Fruit fly (Drosophila melanogaster) whole organism, embryonic: ENCODE results near the gene CG10996.

Source experiments
- CG10267 ChIP-seq: fragments of 200-800 bp; sonication (Bioruptor generic); optimal IDR thresholded peaks from 2 replicates; lab custom pipeline; 2018; ENCODE audit warnings: missing biosample characterization, mild to moderate bottlenecking, missing genetic modification characterization, moderate library complexity
- CG10654 ChIP-seq: fragments of 200-800 bp; sonication (Bioruptor generic); optimal IDR thresholded peaks from 2 replicates; lab custom pipeline; 2016; ENCODE audit warnings: missing biosample characterization, missing genetic modification characterization
- CG12219 ChIP-seq: fragments of 200-800 bp; sonication (Bioruptor generic); optimal IDR thresholded peaks from 3 replicates; lab custom pipeline; 2018; ENCODE audit warnings: missing biosample characterization, mild to moderate bottlenecking, missing genetic modification characterization
- CG12659 ChIP-seq: fragments of 200-800 bp; sonication (Bioruptor generic); optimal IDR thresholded peaks from 3 replicates; lab custom pipeline; 2017; ENCODE audit warnings: mild to moderate bottlenecking, missing biosample characterization, missing genetic modification reagents, missing genetic modification characterization
- CG14441 ChIP-seq: fragments of 200-800 bp; sonication (Bioruptor generic); IDR thresholded peaks from 2 replicates; pipeline ENCODE4 v1.3.6; 2022; ENCODE audit warnings: missing biosample characterization, missing genetic modification characterization
- CG14667 ChIP-seq: fragments of 200-800 bp; sonication (Bioruptor generic); IDR thresholded peaks from 2 replicates; pipeline ENCODE4 v1.3.6; 2022; ENCODE audit warnings: missing biosample characterization, missing genetic modification characterization
- CG14710 ChIP-seq: fragments of 200-800 bp; sonication (Bioruptor generic); optimal IDR thresholded peaks from 3 replicates; lab custom pipeline; 2019; ENCODE audit warnings: missing biosample characterization, mild to moderate bottlenecking, missing genetic modification characterization, moderate library complexity
- CG17385 ChIP-seq: fragments of 200-800 bp; sonication (Bioruptor generic); optimal IDR thresholded peaks from 3 replicates; lab custom pipeline; 2018; ENCODE audit warnings: missing biosample characterization, mild to moderate bottlenecking, missing genetic modification characterization
- CG17802 ChIP-seq: fragments of 200-800 bp; sonication (Bioruptor generic); optimal IDR thresholded peaks from 2 replicates; lab custom pipeline; 2018; ENCODE audit warnings: missing biosample characterization, mild to moderate bottlenecking, missing genetic modification characterization, moderate library complexity
- CG2889 ChIP-seq: fragments of 200-800 bp; sonication (Bioruptor generic); IDR thresholded peaks from 3 replicates; pipeline ENCODE4 v1.3.6; 2022; ENCODE audit warnings: missing biosample characterization, missing genetic modification characterization
- CG30020 ChIP-seq: fragments of 200-800 bp; optimal IDR thresholded peaks from 2 replicates; lab custom pipeline; 2019; ENCODE audit warnings: missing biosample characterization, mild to moderate bottlenecking, missing genetic modification characterization, moderate library complexity
- CG34376 ChIP-seq: fragments of 200-800 bp; sonication (Bioruptor generic); optimal IDR thresholded peaks from 2 replicates; lab custom pipeline; 2018; ENCODE audit warnings: missing biosample characterization, mild to moderate bottlenecking, missing genetic modification characterization
- CG3838 ChIP-seq: fragments of 200-800 bp; sonication (Bioruptor generic); optimal IDR thresholded peaks from 3 replicates; lab custom pipeline; 2016; ENCODE audit warnings: missing biosample characterization, missing genetic modification characterization
- CG4282 ChIP-seq: fragments of 200-800 bp; sonication (Bioruptor generic); optimal IDR thresholded peaks from 2 replicates; lab custom pipeline; 2016; ENCODE audit warnings: missing biosample characterization, missing genetic modification characterization
- CG4617 ChIP-seq: fragments of 200-800 bp; sonication (Bioruptor generic); optimal IDR thresholded peaks from 3 replicates; lab custom pipeline; 2016; ENCODE audit warnings: missing biosample characterization, missing genetic modification characterization, borderline replicate concordance
- CG6791 ChIP-seq: fragments of 200-800 bp; sonication (Bioruptor generic); IDR thresholded peaks from 3 replicates; pipeline ENCODE4 v1.3.6; 2022; ENCODE audit warnings: missing biosample characterization, missing genetic modification characterization; ENCODE audit not compliant: partially characterized antibody
- CG7839 ChIP-seq: fragments of 200-800 bp; sonication (Bioruptor generic); optimal IDR thresholded peaks from 3 replicates; lab custom pipeline; 2018; ENCODE audit warnings: missing biosample characterization, mild to moderate bottlenecking, missing genetic modification characterization, moderate library complexity
- CG9797 ChIP-seq: fragments of 200-800 bp; sonication (Bioruptor generic); optimal IDR thresholded peaks from 3 replicates; lab custom pipeline; 2018; ENCODE audit warnings: missing biosample characterization, mild to moderate bottlenecking, missing genetic modification characterization
- CHES-1-like ChIP-seq: fragments of 200-800 bp; sonication (Bioruptor generic); optimal IDR thresholded peaks from 2 replicates; lab custom pipeline; 2016; ENCODE audit warnings: missing biosample characterization, missing genetic modification characterization
- CkIIα-i1 ChIP-seq: fragments of 200-800 bp; sonication (Bioruptor generic); IDR thresholded peaks from 2 replicates; pipeline ENCODE4 v1.3.6; 2022; ENCODE audit warnings: missing biosample characterization, missing genetic modification characterization
- Dp ChIP-seq: fragments of 200-800 bp; sonication (Bioruptor generic); optimal IDR thresholded peaks from 2 replicates; lab custom pipeline; 2018; ENCODE audit warnings: missing biosample characterization, mild to moderate bottlenecking, missing genetic modification characterization, moderate library complexity
- E2f2 ChIP-seq: fragments of 200-800 bp; sonication (Bioruptor generic); IDR thresholded peaks from 2 replicates; pipeline ENCODE4 v1.3.6; 2022; ENCODE audit warnings: missing biosample characterization, missing genetic modification characterization
- Ets97D ChIP-seq: fragments of 200-800 bp; sonication (Bioruptor generic); optimal IDR thresholded peaks from 3 replicates; lab custom pipeline; 2016; ENCODE audit warnings: missing biosample characterization, missing genetic modification characterization
- Gsc ChIP-seq: fragments of 200-800 bp; sonication (Bioruptor generic); IDR thresholded peaks from 2 replicates; pipeline ENCODE4 v1.3.6; 2022; ENCODE audit warnings: missing biosample characterization, missing genetic modification characterization
- Hmr ChIP-seq: fragments of 200-800 bp; sonication (Bioruptor generic); optimal IDR thresholded peaks from 3 replicates; lab custom pipeline; 2017; ENCODE audit warnings: mild to moderate bottlenecking, missing biosample characterization, missing genetic modification reagents, missing genetic modification characterization
- MESR4 ChIP-seq: fragments of 200-800 bp; sonication (Bioruptor generic); optimal IDR thresholded peaks from 2 replicates; lab custom pipeline; 2018; ENCODE audit warnings: missing biosample characterization, mild to moderate bottlenecking, missing genetic modification characterization, moderate library complexity
- Med ChIP-seq: fragments of 200-800 bp; sonication (Bioruptor generic); peaks from one replicate; lab custom pipeline; 2016; ENCODE audit warnings: missing biosample characterization, missing genetic modification characterization, mild to moderate bottlenecking, inconsistent platforms, moderate library complexity
- Myb ChIP-seq: fragments of 200-800 bp; sonication (Bioruptor generic); optimal IDR thresholded peaks from 2 replicates; lab custom pipeline; 2016; ENCODE audit warnings: missing biosample characterization, missing genetic modification characterization
- Neu2 ChIP-seq: fragments of 200-800 bp; sonication (Bioruptor generic); optimal IDR thresholded peaks from 3 replicates; lab custom pipeline; 2016; ENCODE audit warnings: missing biosample characterization, missing genetic modification characterization, borderline replicate concordance
- Oli ChIP-seq: fragments of 200-800 bp; sonication (Bioruptor generic); optimal IDR thresholded peaks from 2 replicates; lab custom pipeline; 2018; ENCODE audit warnings: missing biosample characterization, mild to moderate bottlenecking, missing genetic modification characterization, moderate library complexity
- Ravus ChIP-seq: fragments of 200-800 bp; sonication (Bioruptor generic); IDR thresholded peaks from 2 replicates; pipeline ENCODE4 v1.3.6; 2022; ENCODE audit warnings: missing biosample characterization, missing genetic modification characterization
- Sin3A ChIP-seq: fragments of >200 bp; optimal IDR thresholded peaks from 2 replicates; lab custom pipeline; 2018
- YL-1 ChIP-seq: fragments of 200-800 bp; sonication (Bioruptor generic); optimal IDR thresholded peaks from 3 replicates; lab custom pipeline; 2017; ENCODE audit warnings: missing biosample characterization, mild to moderate bottlenecking, missing genetic modification characterization
- br ChIP-seq: fragments of >200 bp; optimal IDR thresholded peaks from 2 replicates; lab custom pipeline; 2017
- chinmo ChIP-seq: fragments of 200-800 bp; sonication (Bioruptor generic); IDR thresholded peaks from 4 replicates; pipeline ENCODE4 v1.3.6; 2022; ENCODE audit warnings: missing biosample characterization, missing genetic modification characterization; ENCODE audit not compliant: partially characterized antibody
- crol ChIP-seq: fragments of 200-800 bp; sonication (Bioruptor generic); IDR thresholded peaks from 2 replicates; pipeline ENCODE4 v1.3.6; 2022; ENCODE audit warnings: missing biosample characterization, missing genetic modification characterization
- ftz-f1 ChIP-seq: fragments of 200-800 bp; sonication (Bioruptor generic); optimal IDR thresholded peaks from 2 replicates; lab custom pipeline; 2016; ENCODE audit warnings: missing biosample characterization, missing genetic modification characterization
- gfzf ChIP-seq: fragments of 200-800 bp; sonication (Bioruptor generic); optimal IDR thresholded peaks from 2 replicates; lab custom pipeline; 2016; ENCODE audit warnings: missing biosample characterization, mild to moderate bottlenecking, missing genetic modification characterization, moderate library complexity
- jigr1 ChIP-seq: fragments of 200-800 bp; sonication (Bioruptor generic); IDR thresholded peaks from 3 replicates; pipeline ENCODE4 v1.3.6; 2022; ENCODE audit warnings: missing biosample characterization, missing genetic modification characterization
- knrl ChIP-seq: fragments of 200-800 bp; sonication (Bioruptor generic); IDR thresholded peaks from 3 replicates; pipeline ENCODE4 v1.3.6; 2022; ENCODE audit warnings: missing biosample characterization, missing genetic modification characterization; ENCODE audit not compliant: partially characterized antibody
- nom ChIP-seq: fragments of 200-800 bp; sonication (Bioruptor generic); optimal IDR thresholded peaks from 2 replicates; lab custom pipeline; 2017; ENCODE audit warnings: missing biosample characterization, missing genetic modification characterization, mild to moderate bottlenecking, moderate library complexity, missing genetic modification reagents
- pho ChIP-seq: fragments of 200-800 bp; sonication (Bioruptor generic); optimal IDR thresholded peaks from 2 replicates; lab custom pipeline; 2016; ENCODE audit warnings: missing biosample characterization, missing genetic modification characterization
- pzg ChIP-seq: fragments of 200-800 bp; sonication (Bioruptor generic); optimal IDR thresholded peaks from 3 replicates; lab custom pipeline; 2018; ENCODE audit warnings: missing biosample characterization, mild to moderate bottlenecking, missing genetic modification characterization, moderate library complexity
- sens ChIP-seq: fragments of 200-800 bp; sonication (Bioruptor generic); peaks from one replicate; lab custom pipeline; 2016; ENCODE audit warnings: missing biosample characterization, missing genetic modification characterization
- sna ChIP-seq: fragments of 200-800 bp; sonication (Bioruptor generic); IDR thresholded peaks from 2 replicates; pipeline ENCODE4 v1.3.6; 2022; ENCODE audit warnings: missing biosample characterization, missing genetic modification characterization; ENCODE audit not compliant: partially characterized antibody
- stc ChIP-seq: fragments of 200-800 bp; sonication (Bioruptor generic); IDR thresholded peaks from 2 replicates; pipeline ENCODE4 v1.3.6; 2022; ENCODE audit warnings: missing biosample characterization, missing genetic modification characterization
- stwl ChIP-seq: fragments of 200-800 bp; sonication (Bioruptor generic); optimal IDR thresholded peaks from 3 replicates; lab custom pipeline; 2018; ENCODE audit warnings: missing biosample characterization, mild to moderate bottlenecking, missing genetic modification characterization, moderate library complexity
- sug ChIP-seq: fragments of 200-800 bp; optimal IDR thresholded peaks from 2 replicates; lab custom pipeline; 2019; ENCODE audit warnings: missing biosample characterization, mild to moderate bottlenecking, missing genetic modification characterization, moderate library complexity
- trem ChIP-seq: fragments of 200-800 bp; optimal IDR thresholded peaks from 3 replicates; lab custom pipeline; 2019; ENCODE audit warnings: missing biosample characterization, mild to moderate bottlenecking, missing genetic modification characterization, moderate library complexity
- ttk ChIP-seq: fragments of 200-800 bp; sonication (Bioruptor generic); IDR thresholded peaks from 2 replicates; pipeline ENCODE4 v2.1.2; 2022; ENCODE audit warnings: missing biosample characterization, missing genetic modification characterization

Gene CG10996

dm6 chrX:13838255-13838654 lies 40.8 kb upstream of the CG10996 start (continued):
- TF ChIP-seq CG10654 (GFP tag; lab: Kevin White, UChicago) = no peak
- peak; percentile 35; the same call in 1 of the 2 replicates for TF ChIP-seq stc (GFP tag; lab: Robert Waterston, UW)
- TF ChIP-seq CG17802 (tag; lab: Kevin White, UChicago) = no peak

- TF ChIP-seq CG14710 (tag; lab: Kevin White, UChicago) (peak; percentile 20), jigr1 (GFP tag; lab: Robert Waterston, UW) (no peak), trem (peak; percentile 5), sna (GFP tag; lab: Robert Waterston, UW) (no peak), YL-1 (GFP tag; lab: Kevin White, UChicago) (peak; percentile 75), br (no peak), CG34376 (GFP tag; lab: Kevin White, UChicago) (no peak), MESR4 (peak; percentile 94), pzg (GFP tag; lab: Kevin White, UChicago) (peak; percentile 57), CG4282 (GFP tag; lab: Kevin White, UChicago) (no peak), sens (GFP tag; lab: Kevin White, UChicago) (peak; percentile 20), CG4617 (GFP tag; lab: Kevin White, UChicago) (peak; percentile 98), Ets97D (GFP tag; lab: Kevin White, UChicago) (peak; percentile 18), E2f2 (GFP tag; lab: Robert Waterston, UW) (peak; percentile 42), Gsc (GFP tag; lab: Robert Waterston, UW) (no peak), nom (GFP tag; lab: Kevin White, UChicago) (peak; percentile 1), Myb (GFP tag; lab: Kevin White, UChicago) (peak; percentile 42), CG30020 (tag; lab: Kevin White, UChicago) (peak; percentile 39), CG12659 (GFP tag; lab: Kevin White, UChicago) (peak; percentile 26), ttk (no peak), Oli (no peak), Hmr (GFP tag; lab: Kevin White, UChicago) (no peak), CG12219 (GFP tag; lab: Kevin White, UChicago) (no peak), Ravus (GFP tag; lab: Robert Waterston, UW) (no peak), Neu2 (no peak), CkIIα-i1 (no peak), crol (GFP tag; lab: Robert Waterston, UW) (peak; percentile 82), CG14441 (GFP tag; lab: Robert Waterston, UW) (no peak), gfzf (GFP tag; lab: Kevin White, UChicago) (peak; percentile 82), CG2889 (no peak), Dp (GFP tag; lab: Kevin White, UChicago) (peak; percentile 46), ftz-f1 (GFP tag; lab: Kevin White, UChicago) (no peak), stwl (tag; lab: Kevin White, UChicago) (peak; percentile 85), CG14667 (no peak), CHES-1-like (GFP tag; lab: Kevin White, UChicago) (no peak), CG6791 (GFP tag; lab: Robert Waterston, UW) (no peak), Sin3A (lab: Kevin White, UChicago) (peak; percentile 26), CG9797 (GFP tag; lab: Kevin White, UChicago) (peak; percentile 68), pho (GFP tag; lab: Kevin White, UChicago) (no peak), CG10267 (tag; lab: Kevin White, UChicago) (peak; percentile 11), Med (GFP tag; lab: Kevin White, UChicago) (no peak), chinmo (GFP tag; lab: Robert Waterston, UW) (no peak), CG17385 (peak; percentile 85), sug (peak; percentile 87), CG3838 (GFP tag; lab: Kevin White, UChicago) (no peak), CG7839 (no peak), knrl (GFP tag; lab: Robert Waterston, UW) (0 out of 3 replicates have a peak, but pooled peaks have one; percentile 23)
Measured at dm6 chrX:13830029-13830428, 32.6 kb upstream of the CG10996 start, which contains the start of gene jub. jub (minus strand) TSS chrX:13830317.
